Worm (Caenorhabditis elegans) whole organism, L4 larva: ENCODE data around the gene laat-1.

ENCODE experiments used
- F37D6.2 ChIP-seq: sonication (generic microtip); optimal IDR thresholded peaks from 2 replicates; lab custom pipeline; 2016; ENCODE audit warnings: mild to moderate bottlenecking, missing genetic modification characterization, missing compliant biosample characterization
- Y5F2A.4 ChIP-seq: fragments of 200-800 bp; sonication (Bioruptor generic); optimal IDR thresholded peaks from 2 replicates; lab custom pipeline; 2018; ENCODE audit warnings: mild to moderate bottlenecking, missing genetic modification characterization, missing compliant biosample characterization
- ces-1 ChIP-seq: fragments of 150-350 bp; sonication (generic microtip); optimal IDR thresholded peaks from 4 replicates; lab custom pipeline; 2014; ENCODE audit warnings: missing biosample characterization, missing genetic modification reagents, missing genetic modification characterization
- fkh-10 ChIP-seq: fragments of 150-350 bp; optimal IDR thresholded peaks from 2 replicates; lab custom pipeline; 2014; ENCODE audit warnings: missing biosample characterization, missing genetic modification reagents, missing genetic modification characterization
- lin-13 ChIP-seq: fragments of 150-350 bp; optimal IDR thresholded peaks from 2 replicates; lab custom pipeline; 2014; ENCODE audit warnings: missing biosample characterization, missing genetic modification reagents, missing genetic modification characterization
- lin-39 ChIP-seq: fragments of 150-350 bp; optimal IDR thresholded peaks from 2 replicates; lab custom pipeline; 2014; ENCODE audit warnings: missing biosample characterization, missing genetic modification reagents, missing genetic modification characterization
- mes-2 ChIP-seq: sonication (generic microtip); optimal IDR thresholded peaks from 2 replicates; lab custom pipeline; 2016; ENCODE audit warnings: missing genotype, mild to moderate bottlenecking, missing genetic modification characterization, missing compliant biosample characterization; ENCODE audit not compliant: poor library complexity, severe bottlenecking
- nhr-25 ChIP-seq: sonication (generic microtip); optimal IDR thresholded peaks from 2 replicates; lab custom pipeline; 2017; ENCODE audit warnings: missing genetic modification characterization, mild to moderate bottlenecking, missing compliant biosample characterization, antibody characterized with exemption, moderate library complexity, borderline replicate concordance; ENCODE audit not compliant: insufficient read depth
- nhr-28 ChIP-seq: fragments of 150-350 bp; optimal IDR thresholded peaks from 2 replicates; lab custom pipeline; 2014; ENCODE audit warnings: missing biosample characterization, missing genetic modification characterization
- pha-4 ChIP-seq, 2 experiments: fragments of 150-350 bp in 1 of 2; fragments of 200-800 bp in 1 of 2; sonication (Bioruptor generic) in 1 of 2; IDR thresholded peaks in 1 of 2; optimal IDR thresholded peaks in 1 of 2; 2 replicates each; pipeline versions ENCODE4 v1.3.6 to Lab custom; 2014 to 2022; ENCODE audit warnings: missing genetic modification characterization in 2 of 2, missing genetic modification reagents in 2 of 2, missing biosample characterization in 1 of 2, missing compliant biosample characterization in 1 of 2
- php-3 ChIP-seq: fragments of 200-800 bp; sonication (Bioruptor generic); IDR thresholded peaks from 2 replicates; pipeline ENCODE4 v1.3.6; 2022; ENCODE audit warnings: missing genetic modification reagents, missing genetic modification characterization, missing compliant biosample characterization
- unc-39 ChIP-seq: sonication (generic microtip); optimal IDR thresholded peaks from 2 replicates; lab custom pipeline; 2017; ENCODE audit warnings: missing biosample characterization, missing genetic modification characterization
- unc-62 ChIP-seq, 3 experiments: fragments of 150-350 bp in 1 of 3; sonication (generic microtip); optimal IDR thresholded peaks in 2 of 3; peaks in 1 of 3; 1 replicate in 1 of 3; 2 replicates in 2 of 3; lab custom pipeline; 2014 to 2017; ENCODE audit warnings: missing biosample characterization in 3 of 3, missing genetic modification characterization in 3 of 3, missing genetic modification reagents in 3 of 3, missing genotype in 1 of 3
- zag-1 ChIP-seq: fragments of 150-350 bp; optimal IDR thresholded peaks from 2 replicates; lab custom pipeline; 2014; ENCODE audit warnings: missing biosample characterization, missing genetic modification characterization

- TF ChIP-seq pha-4 (GFP tag; IDR thresholded peaks at IDR 0.05; lab: Robert Waterston, UW): no peak
- no peak for TF ChIP-seq pha-4 (tag; optimal IDR thresholded peaks at IDR 0.05; lab: Kevin White, UChicago)
- TF ChIP-seq ces-1 (GFP tag; lab: Kevin White, UChicago): no peak
- no peak for TF ChIP-seq unc-62 (GFP tag; optimal IDR thresholded peaks at IDR 0.05 in 1 of 2; lab: Kevin White, UChicago)
- no peak for TF ChIP-seq unc-62 (tag; optimal IDR thresholded peaks at IDR 0.05; lab: Kevin White, UChicago)
- TF ChIP-seq mes-2 (tag; lab: Kevin White, UChicago): no peak
- no peak for TF ChIP-seq zag-1 (tag; lab: Kevin White, UChicago)
- no peak for TF ChIP-seq Y5F2A.4 (GFP tag; lab: Kevin White, UChicago)
- no peak for TF ChIP-seq unc-39 (tag; lab: Kevin White, UChicago)
- TF ChIP-seq nhr-25: no peak
- no peak for TF ChIP-seq nhr-28 (tag; lab: Kevin White, UChicago)
- no peak for TF ChIP-seq php-3
- TF ChIP-seq lin-13 (GFP tag; lab: Kevin White, UChicago): no peak
- no peak for TF ChIP-seq lin-39
- no peak for TF ChIP-seq fkh-10 (GFP tag; lab: Kevin White, UChicago)
- TF ChIP-seq F37D6.2 (tag; lab: Kevin White, UChicago): no peak
These were observed 19.9 kb upstream of the laat-1 start, which contains the start of gene cat-2 for ce11 chrII:257519-257918.
